Fruit fly (Drosophila melanogaster) whole organism, embryonic: Measurements from ENCODE around the gene Mybbp1A.

ENCODE experiments used
- Abd-B ChIP-seq: fragments of 200-800 bp; sonication (Bioruptor generic); optimal IDR thresholded peaks from 2 replicates; lab custom pipeline; 2018; ENCODE audit warnings: missing biosample characterization, mild to moderate bottlenecking, missing genetic modification characterization, moderate library complexity
- CG11723 ChIP-seq: fragments of 200-800 bp; sonication (Bioruptor generic); optimal IDR thresholded peaks from 2 replicates; lab custom pipeline; 2017; ENCODE audit warnings: missing biosample characterization, mild to moderate bottlenecking, missing genetic modification characterization
- CG12155 ChIP-seq: fragments of 200-800 bp; sonication (Bioruptor generic); optimal IDR thresholded peaks from 3 replicates; lab custom pipeline; 2016; ENCODE audit warnings: missing biosample characterization, missing genetic modification characterization
- CG12219 ChIP-seq: fragments of 200-800 bp; sonication (Bioruptor generic); optimal IDR thresholded peaks from 3 replicates; lab custom pipeline; 2018; ENCODE audit warnings: missing biosample characterization, mild to moderate bottlenecking, missing genetic modification characterization
- CG12236 ChIP-seq: fragments of 200-800 bp; sonication (Bioruptor generic); optimal IDR thresholded peaks from 2 replicates; lab custom pipeline; 2016; ENCODE audit warnings: missing biosample characterization, missing genetic modification characterization
- CG14860 ChIP-seq: fragments of 200-800 bp; sonication (Bioruptor generic); IDR thresholded peaks from 3 replicates; pipeline ENCODE4 v1.3.6; 2022; ENCODE audit warnings: missing biosample characterization, missing genetic modification characterization; ENCODE audit not compliant: partially characterized antibody
- CG15601 ChIP-seq: fragments of 200-800 bp; sonication (Bioruptor generic); optimal IDR thresholded peaks from 3 replicates; lab custom pipeline; 2019; ENCODE audit warnings: missing biosample characterization, mild to moderate bottlenecking, missing genetic modification characterization, moderate library complexity
- CG17361 ChIP-seq: fragments of 200-800 bp; sonication (Bioruptor generic); IDR thresholded peaks from 3 replicates; pipeline ENCODE4 v1.3.6; 2022; ENCODE audit warnings: missing biosample characterization, missing genetic modification characterization
- CG2199 ChIP-seq: fragments of 200-800 bp; sonication (Bioruptor generic); IDR thresholded peaks from 3 replicates; pipeline ENCODE4 v1.3.6; 2022; ENCODE audit warnings: missing biosample characterization, missing genetic modification characterization
- CG32767 ChIP-seq: fragments of 200-800 bp; sonication (Bioruptor generic); IDR thresholded peaks from 2 replicates; pipeline ENCODE4 v1.3.6; 2022; ENCODE audit warnings: missing biosample characterization, missing genetic modification characterization
- CG33213 ChIP-seq: fragments of 200-800 bp; sonication (Bioruptor generic); optimal IDR thresholded peaks from 3 replicates; lab custom pipeline; 2016; ENCODE audit warnings: missing biosample characterization, missing genetic modification characterization
- CG4424 ChIP-seq: fragments of 200-800 bp; sonication (Bioruptor generic); optimal IDR thresholded peaks from 3 replicates; lab custom pipeline; 2016; ENCODE audit warnings: missing biosample characterization, missing genetic modification characterization
- CG4820 ChIP-seq: fragments of 200-800 bp; sonication (Bioruptor generic); optimal IDR thresholded peaks from 3 replicates; lab custom pipeline; 2016; ENCODE audit warnings: missing biosample characterization, missing genetic modification characterization
- CG6765 ChIP-seq: fragments of 200-800 bp; sonication (Bioruptor generic); optimal IDR thresholded peaks from 3 replicates; lab custom pipeline; 2017; ENCODE audit warnings: missing biosample characterization, mild to moderate bottlenecking, missing genetic modification characterization
- CG7786 ChIP-seq: fragments of 200-800 bp; sonication (Bioruptor generic); optimal IDR thresholded peaks from 2 replicates; lab custom pipeline; 2016; ENCODE audit warnings: missing biosample characterization, missing genetic modification characterization
- CG7928 ChIP-seq: fragments of 200-800 bp; sonication (Bioruptor generic); optimal IDR thresholded peaks from 2 replicates; lab custom pipeline; 2017; ENCODE audit warnings: missing biosample characterization, mild to moderate bottlenecking, missing genetic modification characterization
- CG8290 ChIP-seq, 3 experiments: fragments of 200-800 bp; sonication (Bioruptor generic); optimal IDR thresholded peaks; 2 replicates each; lab custom pipeline; 2016 to 2019; ENCODE audit warnings: missing biosample characterization in 3 of 3, missing genetic modification characterization in 3 of 3, mild to moderate bottlenecking in 2 of 3, moderate library complexity in 1 of 3
- Camta ChIP-seq: fragments of 200-800 bp; sonication (Bioruptor generic); optimal IDR thresholded peaks from 2 replicates; lab custom pipeline; 2016; ENCODE audit warnings: missing biosample characterization, missing genetic modification characterization
- D19A ChIP-seq: fragments of 200-800 bp; optimal IDR thresholded peaks from 3 replicates; lab custom pipeline; 2019; ENCODE audit warnings: missing biosample characterization, mild to moderate bottlenecking, missing genetic modification characterization, moderate library complexity
- Dad ChIP-seq: fragments of 200-800 bp; sonication (Bioruptor generic); optimal IDR thresholded peaks from 3 replicates; lab custom pipeline; 2016; ENCODE audit warnings: missing biosample characterization, missing genetic modification characterization
- Dip2 ChIP-seq: fragments of 200-800 bp; sonication (Bioruptor generic); IDR thresholded peaks from 2 replicates; pipeline ENCODE4 v1.3.6; 2022; ENCODE audit warnings: missing biosample characterization, missing genetic modification characterization
- Ets97D ChIP-seq: fragments of 200-800 bp; sonication (Bioruptor generic); optimal IDR thresholded peaks from 3 replicates; lab custom pipeline; 2016; ENCODE audit warnings: missing biosample characterization, missing genetic modification characterization
- Hand ChIP-seq: fragments of 200-800 bp; sonication (Bioruptor generic); optimal IDR thresholded peaks from 2 replicates; lab custom pipeline; 2017; ENCODE audit warnings: mild to moderate bottlenecking, missing biosample characterization, missing genetic modification reagents, missing genetic modification characterization
- HmgZ ChIP-seq: fragments of 200-800 bp; sonication (Bioruptor generic); optimal IDR thresholded peaks from 2 replicates; lab custom pipeline; 2018; ENCODE audit warnings: missing biosample characterization, mild to moderate bottlenecking, missing genetic modification characterization
- Hsf ChIP-seq: fragments of 200-800 bp; sonication (Bioruptor generic); optimal IDR thresholded peaks from 3 replicates; lab custom pipeline; 2016; ENCODE audit warnings: missing biosample characterization, missing genetic modification characterization
- Side ChIP-seq: fragments of 200-800 bp; sonication (Bioruptor generic); optimal IDR thresholded peaks from 2 replicates; lab custom pipeline; 2016; ENCODE audit warnings: missing biosample characterization, missing genetic modification characterization
- Spps ChIP-seq: fragments of 200-800 bp; sonication (Bioruptor generic); optimal IDR thresholded peaks from 2 replicates; lab custom pipeline; 2018; ENCODE audit warnings: missing biosample characterization, mild to moderate bottlenecking, missing genetic modification characterization
- Sry-β ChIP-seq: fragments of 200-800 bp; sonication (Bioruptor generic); optimal IDR thresholded peaks from 2 replicates; lab custom pipeline; 2018; ENCODE audit warnings: missing biosample characterization, mild to moderate bottlenecking, missing genetic modification characterization, moderate library complexity
- Xbp1 ChIP-seq: fragments of 200-800 bp; sonication (Bioruptor generic); optimal IDR thresholded peaks from 3 replicates; lab custom pipeline; 2016; ENCODE audit warnings: missing biosample characterization, mild to moderate bottlenecking, missing genetic modification characterization
- ab ChIP-seq: fragments of 200-800 bp; sonication (Bioruptor generic); optimal IDR thresholded peaks from 2 replicates; lab custom pipeline; 2016; ENCODE audit warnings: missing biosample characterization, missing genetic modification characterization
- bsh ChIP-seq, 2 experiments: fragments of 200-800 bp; sonication (Bioruptor generic); optimal IDR thresholded peaks; 2 replicates each; lab custom pipeline; 2017 to 2018; ENCODE audit warnings: mild to moderate bottlenecking in 2 of 2, missing biosample characterization in 2 of 2, missing genetic modification characterization in 2 of 2, moderate library complexity in 1 of 2
- dimm ChIP-seq: fragments of 200-800 bp; sonication (Bioruptor generic); IDR thresholded peaks from 2 replicates; pipeline ENCODE4 v1.3.6; 2022; ENCODE audit warnings: missing biosample characterization, missing genetic modification characterization
- dmrt11E ChIP-seq: fragments of 200-800 bp; sonication (Bioruptor generic); optimal IDR thresholded peaks from 3 replicates; lab custom pipeline; 2018; ENCODE audit warnings: missing biosample characterization, mild to moderate bottlenecking, missing genetic modification characterization, moderate library complexity
- gcm2 ChIP-seq: fragments of 200-800 bp; sonication (Bioruptor generic); optimal IDR thresholded peaks from 2 replicates; lab custom pipeline; 2016; ENCODE audit warnings: missing biosample characterization, missing genetic modification characterization
- hkb ChIP-seq, 2 experiments: fragments of 200-800 bp in 1 of 2; fragments of >200 bp in 1 of 2; sonication (Bioruptor generic) in 1 of 2; IDR thresholded peaks in 1 of 2; optimal IDR thresholded peaks in 1 of 2; 2 replicates each; pipeline versions ENCODE4 v1.3.6 to Lab custom; 2017 to 2022; ENCODE audit warnings: missing biosample characterization in 1 of 2, missing genetic modification characterization in 1 of 2
- jing ChIP-seq: fragments of 200-800 bp; sonication (Bioruptor generic); optimal IDR thresholded peaks from 2 replicates; lab custom pipeline; 2018; ENCODE audit warnings: missing biosample characterization, mild to moderate bottlenecking, missing genetic modification characterization
- org-1 ChIP-seq: fragments of 200-800 bp; sonication (Bioruptor generic); optimal IDR thresholded peaks from 2 replicates; lab custom pipeline; 2017; ENCODE audit warnings: missing biosample characterization, missing genetic modification characterization
- p53 ChIP-seq: fragments of 200-800 bp; sonication (Bioruptor generic); optimal IDR thresholded peaks from 2 replicates; lab custom pipeline; 2016; ENCODE audit warnings: missing biosample characterization, missing genetic modification characterization
- rib ChIP-seq: fragments of 200-800 bp; sonication (Bioruptor generic); IDR thresholded peaks from 2 replicates; pipeline ENCODE4 v1.3.6; 2022; ENCODE audit warnings: missing biosample characterization, missing genetic modification characterization
- ro ChIP-seq: fragments of 200-800 bp; sonication (Bioruptor generic); IDR thresholded peaks from 2 replicates; pipeline ENCODE4 v1.3.6; 2022; ENCODE audit warnings: missing biosample characterization, missing genetic modification characterization
- sd ChIP-seq: fragments of 200-800 bp; sonication (Bioruptor generic); optimal IDR thresholded peaks from 3 replicates; lab custom pipeline; 2018; ENCODE audit warnings: missing biosample characterization, mild to moderate bottlenecking, missing genetic modification characterization, moderate library complexity
- shn ChIP-seq: fragments of 200-800 bp; sonication (Bioruptor generic); optimal IDR thresholded peaks from 3 replicates; lab custom pipeline; 2016; ENCODE audit warnings: missing biosample characterization, missing genetic modification characterization
- sim ChIP-seq: fragments of 200-800 bp; sonication (Bioruptor generic); IDR thresholded peaks from 2 replicates; pipeline ENCODE4 v1.3.6; 2022; ENCODE audit warnings: missing biosample characterization, missing genetic modification characterization
- vvl ChIP-seq: fragments of 200-800 bp; sonication (Bioruptor generic); IDR thresholded peaks from 2 replicates; pipeline ENCODE4 v1.3.6; 2022; ENCODE audit warnings: missing biosample characterization, missing genetic modification characterization
- wek ChIP-seq: fragments of 200-800 bp; sonication (Bioruptor generic); optimal IDR thresholded peaks from 3 replicates; lab custom pipeline; 2018; ENCODE audit warnings: missing biosample characterization, mild to moderate bottlenecking, missing genetic modification characterization, moderate library complexity
- yki ChIP-seq: fragments of >200 bp; optimal IDR thresholded peaks from 3 replicates; lab custom pipeline; 2018

Mybbp1A gene

dm6 chrX:656380-656925, 26.9 kb downstream of the Mybbp1A start (continued):
- TF ChIP-seq CG14860 (GFP tag; lab: Robert Waterston, UW), result no peak
- no peak for TF ChIP-seq D19A
- TF ChIP-seq Camta (GFP tag; lab: Kevin White, UChicago), result no peak
- TF ChIP-seq shn (GFP tag; lab: Kevin White, UChicago), result no peak
- TF ChIP-seq CG7786 (GFP tag; lab: Kevin White, UChicago), result no peak
- TF ChIP-seq sim (GFP tag; lab: Robert Waterston, UW), result no peak
- TF ChIP-seq CG2199 (GFP tag; lab: Robert Waterston, UW), result 0 out of 3 replicates have a peak, but pooled peaks have one; percentile 15
- no peak for TF ChIP-seq CG11723
- no peak for TF ChIP-seq gcm2
- no peak for TF ChIP-seq Sry-β (GFP tag; lab: Kevin White, UChicago)
- no peak for TF ChIP-seq Side (GFP tag; lab: Kevin White, UChicago)
- no peak for TF ChIP-seq CG8290 (GFP tag; optimal IDR thresholded peaks at IDR 0.05; lab: Kevin White, UChicago)
- TF ChIP-seq CG8290 (tag; optimal IDR thresholded peaks at IDR 0.05; lab: Kevin White, UChicago), result no peak
- no peak for TF ChIP-seq sd (tag; lab: Kevin White, UChicago)
- no peak for TF ChIP-seq CG4424 (GFP tag; lab: Kevin White, UChicago)
- no peak for TF ChIP-seq dimm (GFP tag; lab: Robert Waterston, UW)
- TF ChIP-seq CG32767, result no peak
- no peak for TF ChIP-seq Ets97D (GFP tag; lab: Kevin White, UChicago)
- no peak for TF ChIP-seq CG12219 (GFP tag; lab: Kevin White, UChicago)
- TF ChIP-seq HmgZ (tag; lab: Kevin White, UChicago), result no peak
- TF ChIP-seq CG12155 (GFP tag; lab: Kevin White, UChicago), result no peak
- TF ChIP-seq jing (GFP tag; lab: Kevin White, UChicago), result no peak
- TF ChIP-seq CG15601 (tag; lab: Kevin White, UChicago), result no peak
- no peak for TF ChIP-seq dmrt11E (tag; lab: Kevin White, UChicago)
- no peak for TF ChIP-seq Xbp1
- TF ChIP-seq CG17361, result no peak
- peak; percentile 25 for TF ChIP-seq Hand
- TF ChIP-seq CG12236, result no peak
- no peak for TF ChIP-seq Hsf (GFP tag; lab: Kevin White, UChicago)
- TF ChIP-seq Abd-B, result no peak
- TF ChIP-seq hkb (optimal IDR thresholded peaks at IDR 0.05; lab: Kevin White, UChicago), result no peak
- no peak for TF ChIP-seq hkb (GFP tag; IDR thresholded peaks at IDR 0.05; lab: Robert Waterston, UW)
- no peak for TF ChIP-seq Spps (tag; lab: Kevin White, UChicago)
- no peak for TF ChIP-seq Dad (GFP tag; lab: Kevin White, UChicago)
- peak; percentile 9; the same call in 1 of the 2 replicates for TF ChIP-seq vvl (GFP tag; lab: Robert Waterston, UW)
- no peak for TF ChIP-seq wek (GFP tag; lab: Kevin White, UChicago)
- TF ChIP-seq org-1 (GFP tag; lab: Kevin White, UChicago), result no peak
- no peak for TF ChIP-seq bsh (GFP tag; optimal IDR thresholded peaks at IDR 0.05; lab: Kevin White, UChicago)
- no peak for TF ChIP-seq CG7928 (GFP tag; lab: Kevin White, UChicago)
- no peak for TF ChIP-seq rib (GFP tag; lab: Robert Waterston, UW)
- TF ChIP-seq p53 (GFP tag; lab: Kevin White, UChicago), result no peak
- no peak for TF ChIP-seq CG6765 (GFP tag; lab: Kevin White, UChicago)
- TF ChIP-seq CG33213, result no peak
- no peak for TF ChIP-seq CG4820 (GFP tag; lab: Kevin White, UChicago)
- no peak for TF ChIP-seq yki
- TF ChIP-seq ro (GFP tag; lab: Robert Waterston, UW), result no peak
- TF ChIP-seq Dip2 (GFP tag; lab: Robert Waterston, UW), result no peak
- no peak for TF ChIP-seq ab
